Fruit fly (Drosophila melanogaster) whole organism, pupa: ENCODE results near the gene nudC.

Experiments used
- CG17806 ChIP-seq: fragments of 200-800 bp; sonication (Bioruptor generic); optimal IDR thresholded peaks from 2 replicates; lab custom pipeline; 2018; ENCODE audit warnings: missing biosample characterization, mild to moderate bottlenecking, missing genetic modification characterization, moderate library complexity
- CG8301 ChIP-seq: fragments of 200-800 bp; sonication (Bioruptor generic); optimal IDR thresholded peaks from 2 replicates; lab custom pipeline; 2018; ENCODE audit warnings: missing biosample characterization, mild to moderate bottlenecking, missing genetic modification characterization
- Pif1A ChIP-seq: fragments of 200-800 bp; sonication (Bioruptor generic); optimal IDR thresholded peaks from 3 replicates; lab custom pipeline; 2016; ENCODE audit warnings: missing biosample characterization, missing genetic modification characterization

dm6 chr3L:16842087-16842567 is 37.3 kb downstream of the nudC start, which contains the start of gene TSG101:
- TF ChIP-seq CG17806 (tag; lab: Kevin White, UChicago) (no peak), CG8301 (tag; lab: Kevin White, UChicago) (no peak), Pif1A (GFP tag; lab: Kevin White, UChicago) (no peak)
